Fruit fly (Drosophila melanogaster) whole organism, embryonic: ENCODE results near the gene CG10333.
A peak's percentile ranks its signal among the peaks of the same experiment; 100 is the strongest.

Experiments
- Atf-2 ChIP-seq: fragments of 200-800 bp; sonication (Bioruptor generic); optimal IDR thresholded peaks from 2 replicates; lab custom pipeline; 2016; ENCODE audit warnings: missing biosample characterization, missing genetic modification characterization
- B-H1 ChIP-seq: fragments of 200-800 bp; sonication (Bioruptor generic); IDR thresholded peaks from 3 replicates; pipeline ENCODE4 v1.3.6; 2022; ENCODE audit warnings: missing biosample characterization, missing genetic modification characterization
- Bgb ChIP-seq: fragments of 200-800 bp; sonication (Bioruptor generic); IDR thresholded peaks from 2 replicates; pipeline ENCODE4 v1.3.6; 2022; ENCODE audit warnings: missing biosample characterization, missing genetic modification characterization; ENCODE audit not compliant: partially characterized antibody
- CG10366 ChIP-seq: fragments of 200-800 bp; sonication (Bioruptor generic); IDR thresholded peaks from 2 replicates; pipeline ENCODE4 v1.3.6; 2022; ENCODE audit warnings: missing biosample characterization, missing genetic modification characterization
- CG10543 ChIP-seq: fragments of 200-800 bp; sonication (Bioruptor generic); optimal IDR thresholded peaks from 3 replicates; lab custom pipeline; 2017; ENCODE audit warnings: missing biosample characterization, mild to moderate bottlenecking, missing genetic modification characterization, moderate library complexity
- CG10565 ChIP-seq: fragments of 200-800 bp; sonication (Bioruptor generic); optimal IDR thresholded peaks from 3 replicates; lab custom pipeline; 2016; ENCODE audit warnings: missing biosample characterization, mild to moderate bottlenecking, missing genetic modification characterization
- CG11085 ChIP-seq: fragments of 200-800 bp; sonication (Bioruptor generic); IDR thresholded peaks from 2 replicates; pipeline ENCODE4 v1.3.6; 2022; ENCODE audit warnings: missing biosample characterization, missing genetic modification characterization
- CG12236 ChIP-seq: fragments of 200-800 bp; sonication (Bioruptor generic); optimal IDR thresholded peaks from 2 replicates; lab custom pipeline; 2016; ENCODE audit warnings: missing biosample characterization, missing genetic modification characterization
- CG15479 ChIP-seq: fragments of 200-800 bp; sonication (Bioruptor generic); optimal IDR thresholded peaks from 3 replicates; lab custom pipeline; 2019; ENCODE audit warnings: missing biosample characterization, mild to moderate bottlenecking, missing genetic modification characterization, moderate library complexity
- CG15514 ChIP-seq: fragments of 200-800 bp; sonication (Bioruptor generic); optimal IDR thresholded peaks from 3 replicates; lab custom pipeline; 2017; ENCODE audit warnings: missing biosample characterization, missing genetic modification characterization, mild to moderate bottlenecking, moderate library complexity, missing genetic modification reagents
- CG16863 ChIP-seq: fragments of 200-800 bp; sonication (Bioruptor generic); optimal IDR thresholded peaks from 3 replicates; lab custom pipeline; 2016; ENCODE audit warnings: missing biosample characterization, missing genetic modification characterization
- CG2129 ChIP-seq: fragments of 200-800 bp; sonication (Bioruptor generic); IDR thresholded peaks from 2 replicates; pipeline ENCODE4 v1.3.6; 2022; ENCODE audit warnings: missing biosample characterization, missing genetic modification characterization; ENCODE audit not compliant: partially characterized antibody
- CG30431 ChIP-seq: fragments of 200-800 bp; sonication (Bioruptor generic); optimal IDR thresholded peaks from 2 replicates; lab custom pipeline; 2017; ENCODE audit warnings: missing biosample characterization, missing genetic modification characterization
- CG31365 ChIP-seq: fragments of 200-800 bp; sonication (Bioruptor generic); optimal IDR thresholded peaks from 2 replicates; lab custom pipeline; 2018; ENCODE audit warnings: missing biosample characterization, mild to moderate bottlenecking, missing genetic modification characterization
- CG34376 ChIP-seq: fragments of 200-800 bp; sonication (Bioruptor generic); optimal IDR thresholded peaks from 2 replicates; lab custom pipeline; 2018; ENCODE audit warnings: missing biosample characterization, mild to moderate bottlenecking, missing genetic modification characterization
- CG7786 ChIP-seq: fragments of 200-800 bp; sonication (Bioruptor generic); optimal IDR thresholded peaks from 2 replicates; lab custom pipeline; 2016; ENCODE audit warnings: missing biosample characterization, missing genetic modification characterization
- CG7839 ChIP-seq: fragments of 200-800 bp; sonication (Bioruptor generic); optimal IDR thresholded peaks from 3 replicates; lab custom pipeline; 2018; ENCODE audit warnings: missing biosample characterization, mild to moderate bottlenecking, missing genetic modification characterization, moderate library complexity
- CG7928 ChIP-seq: fragments of 200-800 bp; sonication (Bioruptor generic); optimal IDR thresholded peaks from 2 replicates; lab custom pipeline; 2017; ENCODE audit warnings: missing biosample characterization, mild to moderate bottlenecking, missing genetic modification characterization
- CG8089 ChIP-seq: fragments of 200-800 bp; sonication (Bioruptor generic); optimal IDR thresholded peaks from 3 replicates; lab custom pipeline; 2016; ENCODE audit warnings: missing biosample characterization, missing genetic modification characterization
- CG8478 ChIP-seq: fragments of >200 bp; optimal IDR thresholded peaks from 2 replicates; lab custom pipeline; 2018
- Dad ChIP-seq: fragments of 200-800 bp; sonication (Bioruptor generic); optimal IDR thresholded peaks from 3 replicates; lab custom pipeline; 2016; ENCODE audit warnings: missing biosample characterization, missing genetic modification characterization
- Doc3 ChIP-seq: fragments of 200-800 bp; sonication (Bioruptor generic); IDR thresholded peaks from 3 replicates; pipeline ENCODE4 v1.3.6; 2022; ENCODE audit warnings: missing biosample characterization, missing genetic modification characterization; ENCODE audit not compliant: partially characterized antibody
- E2f2 ChIP-seq: fragments of 200-800 bp; sonication (Bioruptor generic); IDR thresholded peaks from 2 replicates; pipeline ENCODE4 v1.3.6; 2022; ENCODE audit warnings: missing biosample characterization, missing genetic modification characterization
- Eip74EF ChIP-seq, 2 experiments: fragments of 200-800 bp in 1 of 2; fragments of >200 bp in 1 of 2; sonication (Bioruptor generic) in 1 of 2; optimal IDR thresholded peaks; 2 replicates each; lab custom pipeline; 2017 to 2019; ENCODE audit warnings: missing biosample characterization in 2 of 2, missing genetic modification characterization in 2 of 2, mild to moderate bottlenecking in 1 of 2, moderate library complexity in 1 of 2
- Fer1 ChIP-seq: fragments of 200-800 bp; sonication (Bioruptor generic); optimal IDR thresholded peaks from 2 replicates; lab custom pipeline; 2017; ENCODE audit warnings: missing biosample characterization, mild to moderate bottlenecking, missing genetic modification characterization
- GATAe ChIP-seq: fragments of 200-800 bp; sonication (Bioruptor generic); conservative IDR thresholded peaks from 2 replicates; pipeline ENCODE4 v1.3.6; 2022; ENCODE audit warnings: missing biosample characterization, missing genetic modification characterization
- Gsc ChIP-seq: fragments of 200-800 bp; sonication (Bioruptor generic); IDR thresholded peaks from 2 replicates; pipeline ENCODE4 v1.3.6; 2022; ENCODE audit warnings: missing biosample characterization, missing genetic modification characterization
- Gug ChIP-seq: fragments of 200-800 bp; sonication (Bioruptor generic); IDR thresholded peaks from 4 replicates; pipeline ENCODE4 v1.3.6; 2022; ENCODE audit warnings: missing biosample characterization, missing genetic modification characterization
- Hr78 ChIP-seq, 2 experiments: fragments of 200-800 bp in 1 of 2; fragments of >200 bp in 1 of 2; sonication (Bioruptor generic) in 1 of 2; optimal IDR thresholded peaks; 2 replicates each; lab custom pipeline; 2017 to 2019; ENCODE audit warnings: missing biosample characterization in 2 of 2, missing genetic modification characterization in 2 of 2, mild to moderate bottlenecking in 1 of 2, moderate library complexity in 1 of 2
- Myb ChIP-seq: fragments of 200-800 bp; sonication (Bioruptor generic); optimal IDR thresholded peaks from 2 replicates; lab custom pipeline; 2016; ENCODE audit warnings: missing biosample characterization, missing genetic modification characterization
- NK7.1 ChIP-seq: fragments of 200-800 bp; sonication (Bioruptor generic); optimal IDR thresholded peaks from 3 replicates; lab custom pipeline; 2016; ENCODE audit warnings: missing biosample characterization, missing genetic modification characterization
- Spps ChIP-seq: fragments of 200-800 bp; sonication (Bioruptor generic); optimal IDR thresholded peaks from 2 replicates; lab custom pipeline; 2018; ENCODE audit warnings: missing biosample characterization, mild to moderate bottlenecking, missing genetic modification characterization
- bsh ChIP-seq, 2 experiments: fragments of 200-800 bp; sonication (Bioruptor generic); optimal IDR thresholded peaks; 2 replicates each; lab custom pipeline; 2017 to 2018; ENCODE audit warnings: mild to moderate bottlenecking in 2 of 2, missing biosample characterization in 2 of 2, missing genetic modification characterization in 2 of 2, moderate library complexity in 1 of 2
- cg ChIP-seq: fragments of 200-800 bp; sonication (Bioruptor generic); optimal IDR thresholded peaks from 3 replicates; lab custom pipeline; 2019; ENCODE audit warnings: missing biosample characterization, mild to moderate bottlenecking, missing genetic modification characterization, moderate library complexity
- exex ChIP-seq: fragments of 200-800 bp; sonication (Bioruptor generic); optimal IDR thresholded peaks from 4 replicates; lab custom pipeline; 2018; ENCODE audit warnings: missing biosample characterization, mild to moderate bottlenecking, missing genetic modification characterization, moderate library complexity
- fd96Cb ChIP-seq: fragments of 200-800 bp; sonication (Bioruptor generic); optimal IDR thresholded peaks from 2 replicates; lab custom pipeline; 2018; ENCODE audit warnings: missing biosample characterization, mild to moderate bottlenecking, missing genetic modification characterization, moderate library complexity
- peb ChIP-seq: fragments of 200-800 bp; sonication (Bioruptor generic); IDR thresholded peaks from 2 replicates; pipeline ENCODE4 v1.3.6; 2022; ENCODE audit warnings: missing biosample characterization, missing genetic modification characterization
- psq ChIP-seq: fragments of 200-800 bp; sonication (Bioruptor generic); optimal IDR thresholded peaks from 2 replicates; lab custom pipeline; 2017; ENCODE audit warnings: missing biosample characterization, missing genetic modification characterization
- scrt ChIP-seq: fragments of 200-800 bp; sonication (Bioruptor generic); optimal IDR thresholded peaks from 2 replicates; lab custom pipeline; 2018; ENCODE audit warnings: missing biosample characterization, mild to moderate bottlenecking, missing genetic modification characterization, moderate library complexity
- sim ChIP-seq: fragments of 200-800 bp; sonication (Bioruptor generic); IDR thresholded peaks from 2 replicates; pipeline ENCODE4 v1.3.6; 2022; ENCODE audit warnings: missing biosample characterization, missing genetic modification characterization
- sna ChIP-seq: fragments of 200-800 bp; sonication (Bioruptor generic); IDR thresholded peaks from 2 replicates; pipeline ENCODE4 v1.3.6; 2022; ENCODE audit warnings: missing biosample characterization, missing genetic modification characterization; ENCODE audit not compliant: partially characterized antibody
- sqz ChIP-seq: fragments of 200-800 bp; sonication (Bioruptor generic); optimal IDR thresholded peaks from 3 replicates; lab custom pipeline; 2018; ENCODE audit warnings: missing biosample characterization, mild to moderate bottlenecking, missing genetic modification characterization
- wdn ChIP-seq: fragments of 200-800 bp; sonication (Bioruptor generic); IDR thresholded peaks from 2 replicates; pipeline ENCODE4 v1.3.6; 2022; ENCODE audit warnings: missing biosample characterization, missing genetic modification characterization
- zfh2 ChIP-seq: fragments of 200-800 bp; sonication (Bioruptor generic); optimal IDR thresholded peaks from 2 replicates; lab custom pipeline; 2016; ENCODE audit warnings: missing biosample characterization, missing genetic modification characterization

Gene CG10333

dm6 chr2L:18590100-18590941, 16.3 kb upstream of the CG10333 start, which contains the start of the genes Pde11 and CG15160 (continued):
- TF ChIP-seq Hr78 (GFP tag; optimal IDR thresholded peaks at IDR 0.05; lab: Kevin White, UChicago) (no peak), Atf-2 (GFP tag; lab: Kevin White, UChicago) (no peak), Fer1 (GFP tag; lab: Kevin White, UChicago) (no peak), B-H1 (GFP tag; lab: Robert Waterston, UW) (no peak), CG7786 (peak; percentile 28), cg (GFP tag; lab: Kevin White, UChicago) (no peak), CG30431 (GFP tag; lab: Kevin White, UChicago) (no peak), Spps (tag; lab: Kevin White, UChicago) (no peak), E2f2 (GFP tag; lab: Robert Waterston, UW) (peak; percentile 62), CG8478 (lab: Kevin White, UChicago) (no peak), CG16863 (no peak), Doc3 (GFP tag; lab: Robert Waterston, UW) (peak; percentile 95), psq (GFP tag; lab: Kevin White, UChicago) (peak; percentile 32), peb (GFP tag; lab: Robert Waterston, UW) (no peak), wdn (GFP tag; lab: Robert Waterston, UW) (no peak), CG10565 (GFP tag; lab: Kevin White, UChicago) (no peak), bsh (GFP tag; optimal IDR thresholded peaks at IDR 0.05; lab: Kevin White, UChicago) (no peak), CG8089 (no peak), Myb (GFP tag; lab: Kevin White, UChicago) (peak; percentile 45), Bgb (peak; percentile 100), Gug (GFP tag; lab: Robert Waterston, UW) (peak; percentile 83; the same call in 2 of the 4 replicates), exex (tag; lab: Kevin White, UChicago) (no peak), CG10366 (GFP tag; lab: Robert Waterston, UW) (no peak), Gsc (GFP tag; lab: Robert Waterston, UW) (no peak), GATAe (GFP tag; lab: Robert Waterston, UW) (no peak), sim (GFP tag; lab: Robert Waterston, UW) (no peak), fd96Cb (tag; lab: Kevin White, UChicago) (no peak), CG34376 (GFP tag; lab: Kevin White, UChicago) (no peak), sna (GFP tag; lab: Robert Waterston, UW) (peak; percentile 98), CG2129 (GFP tag; lab: Robert Waterston, UW) (peak; percentile 85), scrt (GFP tag; lab: Kevin White, UChicago) (peak; percentile 45), CG10543 (GFP tag; lab: Kevin White, UChicago) (peak; percentile 19), zfh2 (GFP tag; lab: Kevin White, UChicago) (peak; percentile 10), CG31365 (tag; lab: Kevin White, UChicago) (no peak), CG15514 (peak; percentile 75), Dad (GFP tag; lab: Kevin White, UChicago) (peak; percentile 40), NK7.1 (peak; percentile 45), CG12236 (GFP tag; lab: Kevin White, UChicago) (no peak), Eip74EF (GFP tag; optimal IDR thresholded peaks at IDR 0.05; lab: Kevin White, UChicago) (no peak), CG11085 (GFP tag; lab: Robert Waterston, UW) (peak; percentile 63), CG7928 (no peak), sqz (GFP tag; lab: Kevin White, UChicago) (no peak), CG15479 (GFP tag; lab: Kevin White, UChicago) (no peak), CG7839 (no peak)
